Worm (Caenorhabditis elegans) whole organism, mixed stage, embryonic: Measurements from ENCODE around the gene C29F7.1.

Source experiments
- bed-3 ChIP-seq: fragments of 200-800 bp; sonication (Bioruptor generic); optimal IDR thresholded peaks from 3 replicates; lab custom pipeline; 2018; ENCODE audit warnings: mild to moderate bottlenecking, missing genetic modification characterization, moderate library complexity, missing compliant biosample characterization
- blmp-1 ChIP-seq: fragments of 150-350 bp; optimal IDR thresholded peaks from 2 replicates; lab custom pipeline; 2014; ENCODE audit warnings: missing biosample characterization, missing genetic modification characterization
- ceh-39 ChIP-seq: fragments of 150-350 bp; optimal IDR thresholded peaks from 2 replicates; lab custom pipeline; 2014; ENCODE audit warnings: missing biosample characterization, missing genetic modification characterization
- ceh-83 ChIP-seq: fragments of 200-800 bp; sonication (Bioruptor generic); optimal IDR thresholded peaks from 2 replicates; lab custom pipeline; 2018; ENCODE audit warnings: mild to moderate bottlenecking, missing genetic modification characterization, missing compliant biosample characterization
- ces-1 ChIP-seq: fragments of 150-350 bp; optimal IDR thresholded peaks from 2 replicates; lab custom pipeline; 2014; ENCODE audit warnings: missing biosample characterization, missing genetic modification reagents, missing genetic modification characterization
- cnd-1 ChIP-seq: fragments of 200-800 bp; sonication (Bioruptor generic); optimal IDR thresholded peaks from 2 replicates; lab custom pipeline; 2018; ENCODE audit warnings: mild to moderate bottlenecking, missing genetic modification characterization, missing compliant biosample characterization
- drap-1 ChIP-seq: fragments of 200-800 bp; sonication (Bioruptor generic); optimal IDR thresholded peaks from 3 replicates; lab custom pipeline; 2018; ENCODE audit warnings: mild to moderate bottlenecking, missing genetic modification characterization, missing compliant biosample characterization
- elt-1 ChIP-seq: sonication (generic microtip); optimal IDR thresholded peaks from 2 replicates; lab custom pipeline; 2017; ENCODE audit warnings: missing genetic modification characterization, mild to moderate bottlenecking, missing compliant biosample characterization, antibody characterized with exemption, moderate library complexity, borderline replicate concordance; ENCODE audit not compliant: insufficient read depth
- elt-3 ChIP-seq: fragments of 150-350 bp; optimal IDR thresholded peaks from 2 replicates; lab custom pipeline; 2014; ENCODE audit warnings: missing biosample characterization, missing genetic modification characterization
- flh-1 ChIP-seq: fragments of 200-800 bp; sonication (Bioruptor generic); optimal IDR thresholded peaks from 2 replicates; lab custom pipeline; 2018; ENCODE audit warnings: mild to moderate bottlenecking, missing genetic modification characterization, moderate library complexity, missing compliant biosample characterization
- ham-2 ChIP-seq: fragments of 200-800 bp; sonication (Bioruptor generic); optimal IDR thresholded peaks from 2 replicates; lab custom pipeline; 2018; ENCODE audit warnings: mild to moderate bottlenecking, missing genetic modification characterization, missing compliant biosample characterization
- lin-13 ChIP-seq: fragments of 150-350 bp; optimal IDR thresholded peaks from 2 replicates; lab custom pipeline; 2014; ENCODE audit warnings: missing biosample characterization, missing genetic modification characterization
- lin-32 ChIP-seq: fragments of 200-800 bp; sonication (Bioruptor generic); optimal IDR thresholded peaks from 2 replicates; lab custom pipeline; 2018; ENCODE audit warnings: mild to moderate bottlenecking, missing genetic modification characterization, missing compliant biosample characterization
- lsy-2 ChIP-seq: fragments of 150-350 bp; optimal IDR thresholded peaks from 2 replicates; lab custom pipeline; 2014; ENCODE audit warnings: missing biosample characterization, missing genetic modification characterization
- mab-5 ChIP-seq: fragments of 150-350 bp; optimal IDR thresholded peaks from 2 replicates; lab custom pipeline; 2014; ENCODE audit warnings: missing biosample characterization, missing genetic modification characterization
- mep-1 ChIP-seq: fragments of 150-350 bp; optimal IDR thresholded peaks from 2 replicates; lab custom pipeline; 2017; ENCODE audit warnings: missing biosample characterization, missing genetic modification reagents, missing genetic modification characterization, inconsistent platforms
- mls-2 ChIP-seq: sonication (generic microtip); optimal IDR thresholded peaks from 2 replicates; lab custom pipeline; 2016; ENCODE audit warnings: mild to moderate bottlenecking, missing genetic modification characterization, moderate library complexity, missing compliant biosample characterization
- nhr-2 ChIP-seq: fragments of 150-350 bp; optimal IDR thresholded peaks from 2 replicates; lab custom pipeline; 2014; ENCODE audit warnings: missing biosample characterization, missing genetic modification characterization
- nhr-237 ChIP-seq: fragments of 150-350 bp; optimal IDR thresholded peaks from 2 replicates; lab custom pipeline; 2014; ENCODE audit warnings: missing biosample characterization, missing genetic modification characterization
- nhr-28 ChIP-seq: fragments of 150-350 bp; optimal IDR thresholded peaks from 2 replicates; lab custom pipeline; 2014; ENCODE audit warnings: missing biosample characterization, missing genetic modification characterization
- nhr-76 ChIP-seq: sonication (generic microtip); optimal IDR thresholded peaks from 2 replicates; lab custom pipeline; 2017; ENCODE audit warnings: missing biosample characterization, missing genetic modification characterization
- pha-4 ChIP-seq: fragments of 150-350 bp; optimal IDR thresholded peaks from 2 replicates; lab custom pipeline; 2018; ENCODE audit warnings: missing biosample characterization, missing genetic modification reagents, missing genetic modification characterization
- sem-2 ChIP-seq: fragments of 200-800 bp; sonication (Bioruptor generic); optimal IDR thresholded peaks from 2 replicates; lab custom pipeline; 2018; ENCODE audit warnings: mild to moderate bottlenecking, missing genetic modification characterization, missing compliant biosample characterization
- snpc-4 ChIP-seq: fragments of 150-350 bp; optimal IDR thresholded peaks from 2 replicates; lab custom pipeline; 2014; ENCODE audit warnings: missing biosample characterization, missing genetic modification characterization
- sptf-1 ChIP-seq: sonication (generic microtip); optimal IDR thresholded peaks from 2 replicates; lab custom pipeline; 2017; ENCODE audit warnings: mild to moderate bottlenecking, missing genetic modification characterization, moderate library complexity, missing compliant biosample characterization
- tbx-8 ChIP-seq: fragments of 200-800 bp; sonication (Bioruptor generic); optimal IDR thresholded peaks from 2 replicates; lab custom pipeline; 2018; ENCODE audit warnings: mild to moderate bottlenecking, missing genetic modification characterization, moderate library complexity, missing compliant biosample characterization
- unc-120 ChIP-seq: sonication (generic microtip); optimal IDR thresholded peaks from 2 replicates; lab custom pipeline; 2017; ENCODE audit warnings: missing genetic modification characterization, missing compliant biosample characterization; ENCODE audit not compliant: poor library complexity, severe bottlenecking
- unc-62 ChIP-seq: fragments of 150-350 bp; optimal IDR thresholded peaks from 2 replicates; lab custom pipeline; 2014; ENCODE audit warnings: missing biosample characterization, missing genetic modification reagents, missing genetic modification characterization
- ztf-11 ChIP-seq: fragments of 150-350 bp; optimal IDR thresholded peaks from 2 replicates; lab custom pipeline; 2014; ENCODE audit warnings: missing biosample characterization, missing genetic modification characterization

C29F7.1 gene

ce11 chrX:13384743-13385142 is 25.0 kb upstream of the C29F7.1 start:
- no peak for TF ChIP-seq nhr-28 (tag; lab: Kevin White, UChicago)
- TF ChIP-seq ztf-11 (tag; lab: Kevin White, UChicago): no peak
- TF ChIP-seq sem-2 (GFP tag; lab: Kevin White, UChicago): no peak
- TF ChIP-seq lin-13 (tag; lab: Kevin White, UChicago): no peak
- no peak for TF ChIP-seq nhr-76
- TF ChIP-seq flh-1 (GFP tag; lab: Kevin White, UChicago): no peak
- no peak for TF ChIP-seq elt-3 (tag; lab: Kevin White, UChicago)
- TF ChIP-seq ceh-39 (tag; lab: Kevin White, UChicago): no peak
- no peak for TF ChIP-seq nhr-2 (tag; lab: Kevin White, UChicago)
- no peak for TF ChIP-seq sptf-1
- TF ChIP-seq blmp-1 (tag; lab: Kevin White, UChicago): no peak
- no peak for TF ChIP-seq tbx-8 (GFP tag; lab: Kevin White, UChicago)

DNA sequence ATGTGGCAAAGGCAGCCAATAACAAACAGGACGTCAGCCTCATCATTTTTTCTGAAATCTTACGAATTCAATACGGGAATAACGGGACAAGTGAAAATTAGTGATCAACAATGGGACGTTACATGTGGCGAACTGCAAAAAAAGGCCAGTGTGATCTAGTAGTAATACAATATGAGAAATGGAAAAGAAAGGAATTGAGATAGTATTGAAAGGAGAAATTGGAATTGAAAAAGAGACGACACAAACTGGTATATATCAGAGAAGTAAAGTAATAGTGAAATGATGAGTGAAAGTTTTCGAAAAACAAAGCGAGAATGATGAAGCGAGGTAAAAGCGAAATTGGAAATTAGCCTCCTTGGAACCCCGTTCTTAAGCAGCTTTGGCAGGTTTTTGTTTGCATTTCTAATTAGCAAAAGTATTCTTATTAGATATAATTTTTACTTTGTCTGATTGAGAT is 22.2 kb upstream of the C29F7.1 start, which contains the start of gene C49F8.3:
Gene C49F8.3, minus strand, starts transcription at position 51 of the 457 bp plus-strand sequence.
- TF ChIP-seq drap-1 (GFP tag; lab: Kevin White, UChicago) (no peak), mls-2 (tag; lab: Kevin White, UChicago) (no peak), nhr-76 (no peak), unc-120 (tag; lab: Kevin White, UChicago) (no peak), pha-4 (tag; lab: Kevin White, UChicago) (no peak), elt-3 (tag; lab: Kevin White, UChicago) (no peak), unc-62 (no peak), ham-2 (GFP tag; lab: Kevin White, UChicago) (no peak), blmp-1 (tag; lab: Kevin White, UChicago) (no peak), bed-3 (GFP tag; lab: Kevin White, UChicago) (no peak)
- TF ChIP-seq, all 35 proteins: peak for 0

DNA sequence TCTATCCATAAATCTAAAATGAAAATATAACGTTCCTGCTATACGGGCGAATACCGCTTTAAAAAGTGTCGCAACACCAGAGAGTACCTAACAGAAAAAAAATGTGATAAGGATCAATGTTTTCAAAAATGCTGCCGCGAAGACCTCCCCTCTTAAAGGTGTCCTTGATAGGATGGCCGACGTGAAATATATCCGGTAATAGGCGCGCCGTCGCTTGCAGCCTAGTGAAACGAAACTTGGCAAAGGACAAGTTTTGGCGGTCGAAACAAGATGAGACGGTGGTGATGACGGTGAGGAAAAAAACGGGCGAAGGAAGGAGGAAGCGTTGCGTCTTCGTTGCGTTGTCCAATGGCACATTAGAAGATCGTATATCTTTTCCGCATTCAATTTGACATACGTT is 20.9 kb upstream of the C29F7.1 start:
- TF ChIP-seq mls-2 (tag; lab: Kevin White, UChicago) (no peak), unc-62 (no peak), snpc-4 (tag; lab: Kevin White, UChicago) (no peak), ceh-83 (GFP tag; lab: Kevin White, UChicago) (no peak), cnd-1 (tag; lab: Kevin White, UChicago) (no peak)

DNA sequence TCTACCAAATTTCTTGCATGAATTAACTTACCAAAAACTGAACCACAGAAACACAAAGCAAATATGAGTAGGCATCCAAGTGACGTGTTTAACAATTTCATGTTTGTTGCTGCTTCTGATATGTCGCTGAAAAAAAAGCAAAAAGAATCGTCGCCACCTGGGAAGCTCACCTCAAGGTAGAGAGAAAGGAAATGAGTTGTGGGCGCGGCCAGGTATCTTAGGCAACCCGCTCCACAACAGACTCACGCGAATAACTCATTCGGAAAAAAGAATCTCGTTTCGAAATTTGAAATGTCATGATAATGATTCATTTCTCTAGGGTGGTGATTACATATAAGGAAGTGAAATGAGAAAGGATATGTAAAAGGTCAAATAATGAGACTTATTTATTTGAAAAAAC is 14.8 kb upstream of the C29F7.1 start, which contains the start of gene irld-2:
Gene irld-2, minus strand, starts transcription at position 101 of the 400 bp plus-strand sequence.
- no peak for TF ChIP-seq ham-2 (GFP tag; lab: Kevin White, UChicago)
- no peak for TF ChIP-seq tbx-8 (GFP tag; lab: Kevin White, UChicago)
- TF ChIP-seq sem-2 (GFP tag; lab: Kevin White, UChicago): no peak
- no peak for TF ChIP-seq nhr-2 (tag; lab: Kevin White, UChicago)
- TF ChIP-seq elt-1: no peak

DNA sequence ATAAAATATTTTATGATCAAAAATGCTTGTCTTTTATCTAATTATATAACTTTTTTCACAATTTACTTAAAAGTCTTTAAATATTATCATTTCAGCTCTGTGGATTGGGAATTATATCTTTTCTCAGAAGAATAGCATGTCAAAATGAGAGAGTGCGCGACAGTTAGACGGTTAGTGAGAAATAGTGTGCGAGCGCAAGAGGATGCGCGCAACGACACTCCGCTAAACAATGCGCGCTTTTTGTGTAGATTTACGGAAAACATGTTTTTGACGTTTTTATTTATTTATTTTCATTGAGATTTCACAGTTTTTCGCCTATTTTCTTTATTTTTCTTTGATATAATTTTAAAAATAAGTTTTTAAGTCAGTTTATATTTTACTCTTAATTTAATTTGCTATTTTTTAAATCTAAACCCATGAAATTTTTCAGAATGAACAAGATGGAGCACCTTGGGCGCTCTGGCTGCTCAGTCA is 13.1 kb upstream of the C29F7.1 start, which contains the start of gene F02C12.3:
Gene F02C12.3, plus strand, starts transcription at position 424 of the 474 bp plus-strand sequence.
- peak; percentile 65 for TF ChIP-seq mep-1 (tag; lab: Kevin White, UChicago)
- no peak for TF ChIP-seq nhr-28 (tag; lab: Kevin White, UChicago)
- no peak for TF ChIP-seq blmp-1 (tag; lab: Kevin White, UChicago)
- TF ChIP-seq pha-4 (tag; lab: Kevin White, UChicago): peak; percentile 79
- peak; percentile 74 for TF ChIP-seq nhr-237 (tag; lab: Kevin White, UChicago)
- peak; percentile 50 for TF ChIP-seq lsy-2 (tag; lab: Kevin White, UChicago)
- no peak for TF ChIP-seq lin-32
- TF ChIP-seq ces-1 (GFP tag; lab: Kevin White, UChicago): peak; percentile 67
- peak; percentile 13 for TF ChIP-seq nhr-2 (tag; lab: Kevin White, UChicago)
- TF ChIP-seq unc-120 (tag; lab: Kevin White, UChicago): no peak
- no peak for TF ChIP-seq ceh-83 (GFP tag; lab: Kevin White, UChicago)
- TF ChIP-seq mls-2 (tag; lab: Kevin White, UChicago): no peak
- TF ChIP-seq mab-5: peak; percentile 4
